ENCODE assay signal across 5 fruit fly cellular contexts in genomic region chr3L:8457866-8458766, dm6.
TF ChIP-seq lines count a peak whose summit lies in the region.

No protein-coding gene starts in this region.

- TF ChIP-seq CTCF in whole organism, embryonic (GFP tag; optimal IDR thresholded peaks at IDR 0.05; lab: Kevin White, UChicago): peak; percentile 73

TF ChIP-seq in whole organism, adult, 20 proteins besides CTCF, POLR2A, EP300 and RAD21 (continues in another document):
- no peak for TF ChIP-seq pad (GFP tag; optimal IDR thresholded peaks at IDR 0.05; lab: Kevin White, UChicago)
- TF ChIP-seq Clk (GFP tag; optimal IDR thresholded peaks at IDR 0.05; lab: Kevin White, UChicago): peak; percentile 14
- TF ChIP-seq CG33017 (tag; optimal IDR thresholded peaks at IDR 0.05; lab: Kevin White, UChicago): peak; percentile 80
- peak; percentile 75 for TF ChIP-seq CG5204 (GFP tag; optimal IDR thresholded peaks at IDR 0.05; lab: Kevin White, UChicago)
- TF ChIP-seq CG1620 (GFP tag; optimal IDR thresholded peaks at IDR 0.05; lab: Kevin White, UChicago): peak; percentile 39
- TF ChIP-seq toe (GFP tag; optimal IDR thresholded peaks at IDR 0.05; lab: Kevin White, UChicago): peak; percentile 47
- TF ChIP-seq bab1 (GFP tag; optimal IDR thresholded peaks at IDR 0.05; lab: Kevin White, UChicago): peak; percentile 87
- TF ChIP-seq CG14711 (tag; optimal IDR thresholded peaks at IDR 0.05; lab: Kevin White, UChicago): peak; percentile 75
- TF ChIP-seq CG7045 (GFP tag; optimal IDR thresholded peaks at IDR 0.05; lab: Kevin White, UChicago): peak; percentile 72
- TF ChIP-seq Hr96 (GFP tag; optimal IDR thresholded peaks at IDR 0.05; lab: Kevin White, UChicago): peak; percentile 61
- TF ChIP-seq ovo (GFP tag; optimal IDR thresholded peaks at IDR 0.05; lab: Kevin White, UChicago): no peak
- peak; percentile 82 for TF ChIP-seq CG7101 (tag; optimal IDR thresholded peaks at IDR 0.05; lab: Kevin White, UChicago)
- peak; percentile 59 for TF ChIP-seq CG12768 (GFP tag; optimal IDR thresholded peaks at IDR 0.05; lab: Kevin White, UChicago)
- TF ChIP-seq kay (GFP tag; lab: Kevin White, UChicago; ENCODE audit: borderline replicate concordance): no peak
- TF ChIP-seq cnc (optimal IDR thresholded peaks at IDR 0.05; lab: Kevin White, UChicago): peak in 1 of 2 experiments; percentile 33
- peak; percentile 68 for TF ChIP-seq CG11617 (GFP tag; optimal IDR thresholded peaks at IDR 0.05; lab: Kevin White, UChicago)
- TF ChIP-seq tj (GFP tag; optimal IDR thresholded peaks at IDR 0.05; lab: Kevin White, UChicago): peak; percentile 48
- TF ChIP-seq Crg-1 (GFP tag; optimal IDR thresholded peaks at IDR 0.05; lab: Kevin White, UChicago): no peak

TF ChIP-seq in whole organism, embryonic, 481 proteins besides CTCF, POLR2A, EP300 and RAD21 (continues in another document):
- peak; percentile 93 for TF ChIP-seq CG11456 (GFP tag; IDR thresholded peaks at IDR 0.05; lab: Robert Waterston, UW)
- peak; percentile 98 for TF ChIP-seq nau (GFP tag; optimal IDR thresholded peaks at IDR 0.05; lab: Kevin White, UChicago)
- peak; percentile 97 for TF ChIP-seq Dad (GFP tag; optimal IDR thresholded peaks at IDR 0.05; lab: Kevin White, UChicago)
- no peak for TF ChIP-seq knrl (GFP tag; IDR thresholded peaks at IDR 0.05; lab: Robert Waterston, UW; ENCODE audit: partially characterized antibody)
- peak; percentile 98 for TF ChIP-seq gce (GFP tag; IDR thresholded peaks at IDR 0.05; lab: Robert Waterston, UW)
- no peak for TF ChIP-seq Hr39 (optimal IDR thresholded peaks at IDR 0.05; lab: Kevin White, UChicago)
- TF ChIP-seq sqz (GFP tag; optimal IDR thresholded peaks at IDR 0.05; lab: Kevin White, UChicago): peak; percentile 96
- no peak for TF ChIP-seq pita (GFP tag; optimal IDR thresholded peaks at IDR 0.05; lab: Kevin White, UChicago)
- peak; percentile 24 for TF ChIP-seq Dp (GFP tag; optimal IDR thresholded peaks at IDR 0.05; lab: Kevin White, UChicago)
- peak; percentile 97 for TF ChIP-seq Rfx (GFP tag; IDR thresholded peaks at IDR 0.05; lab: Robert Waterston, UW)
- peak; percentile 93 for TF ChIP-seq Lim3 (GFP tag; IDR thresholded peaks at IDR 0.05; lab: Robert Waterston, UW)
- peak; percentile 95 for TF ChIP-seq wdn (GFP tag; IDR thresholded peaks at IDR 0.05; lab: Robert Waterston, UW)
- TF ChIP-seq Camta (GFP tag; optimal IDR thresholded peaks at IDR 0.05; lab: Kevin White, UChicago): peak; percentile 98
- peak; percentile 94; the same call in 1 of the 2 replicates for TF ChIP-seq Gsc (GFP tag; IDR thresholded peaks at IDR 0.05; lab: Robert Waterston, UW)
- no peak for TF ChIP-seq inv (GFP tag; IDR thresholded peaks at IDR 0.05; lab: Robert Waterston, UW; ENCODE audit: partially characterized antibody)
- peak; percentile 98 for TF ChIP-seq HmgZ (tag; optimal IDR thresholded peaks at IDR 0.05; lab: Kevin White, UChicago)
- peak; percentile 91 for TF ChIP-seq CG15514 (GFP tag; optimal IDR thresholded peaks at IDR 0.05; lab: Kevin White, UChicago)
- peak; percentile 98 for TF ChIP-seq CG32772 (GFP tag; IDR thresholded peaks at IDR 0.05; lab: Robert Waterston, UW)

TF ChIP-seq in whole organism, prepupa, 60 proteins besides CTCF, POLR2A, EP300 and RAD21 (continues in another document):
- peak; percentile 96 for TF ChIP-seq pdm3 (GFP tag; optimal IDR thresholded peaks at IDR 0.05; lab: Kevin White, UChicago)
- TF ChIP-seq Eip93F (GFP tag; optimal IDR thresholded peaks at IDR 0.05; lab: Kevin White, UChicago): peak; percentile 9
- peak; percentile 94 for TF ChIP-seq achi (GFP tag; optimal IDR thresholded peaks at IDR 0.05; lab: Kevin White, UChicago)
- TF ChIP-seq net (GFP tag; optimal IDR thresholded peaks at IDR 0.05; lab: Kevin White, UChicago): peak; percentile 94
- TF ChIP-seq topi (GFP tag; optimal IDR thresholded peaks at IDR 0.05; lab: Kevin White, UChicago): peak; percentile 89
- peak; percentile 91 for TF ChIP-seq fkh (GFP tag; optimal IDR thresholded peaks at IDR 0.05; lab: Kevin White, UChicago)
- peak; percentile 53 for TF ChIP-seq Hr38 (GFP tag; optimal IDR thresholded peaks at IDR 0.05; lab: Kevin White, UChicago)
- TF ChIP-seq CG6792 (GFP tag; optimal IDR thresholded peaks at IDR 0.05; lab: Kevin White, UChicago): peak; percentile 90
- peak; percentile 85 for TF ChIP-seq CG11902 (GFP tag; optimal IDR thresholded peaks at IDR 0.05; lab: Kevin White, UChicago)
- peak; percentile 93 for TF ChIP-seq CG6808 (GFP tag; optimal IDR thresholded peaks at IDR 0.05; lab: Kevin White, UChicago)
- TF ChIP-seq dac (GFP tag; optimal IDR thresholded peaks at IDR 0.05; lab: Kevin White, UChicago): peak; percentile 93
- peak; percentile 89 for TF ChIP-seq lz (GFP tag; optimal IDR thresholded peaks at IDR 0.05; lab: Kevin White, UChicago)
- TF ChIP-seq Eip75B (GFP tag; optimal IDR thresholded peaks at IDR 0.05; lab: Kevin White, UChicago): peak; percentile 95
- peak; percentile 89 to 94 for TF ChIP-seq ss (GFP tag; optimal IDR thresholded peaks at IDR 0.05; lab: Kevin White, UChicago)
- peak; percentile 75 for TF ChIP-seq Ets21C (GFP tag; optimal IDR thresholded peaks at IDR 0.05; lab: Kevin White, UChicago)
- peak; percentile 95 for TF ChIP-seq CG3032 (tag; optimal IDR thresholded peaks at IDR 0.05; lab: Kevin White, UChicago)
- TF ChIP-seq OdsH (GFP tag; optimal IDR thresholded peaks at IDR 0.05; lab: Kevin White, UChicago): peak; percentile 96
- TF ChIP-seq cyc (GFP tag; optimal IDR thresholded peaks at IDR 0.05; lab: Kevin White, UChicago): peak; percentile 90
- peak; percentile 89 for TF ChIP-seq dsx (GFP tag; optimal IDR thresholded peaks at IDR 0.05; lab: Kevin White, UChicago; ENCODE audit: poor library complexity, severe bottlenecking)

TF ChIP-seq in whole organism, pupa, 21 proteins besides CTCF, POLR2A, EP300 and RAD21:
- TF ChIP-seq CG9948 (tag; optimal IDR thresholded peaks at IDR 0.05; lab: Kevin White, UChicago) (peak; percentile 97), CG14655 (GFP tag; optimal IDR thresholded peaks at IDR 0.05; lab: Kevin White, UChicago) (peak; percentile 96), CG4496 (GFP tag; IDR thresholded peaks at IDR 0.05; lab: Robert Waterston, UW) (peak; percentile 96), CG15710 (tag; optimal IDR thresholded peaks at IDR 0.05; lab: Kevin White, UChicago) (peak; percentile 95), CG8301 (tag; optimal IDR thresholded peaks at IDR 0.05; lab: Kevin White, UChicago) (peak; percentile 97), Ets98B (GFP tag; IDR thresholded peaks at IDR 0.05; lab: Robert Waterston, UW) (peak; percentile 96), fd96Ca (GFP tag; IDR thresholded peaks at IDR 0.05; lab: Robert Waterston, UW) (peak; percentile 88), Snoo (tag; optimal IDR thresholded peaks at IDR 0.05; lab: Kevin White, UChicago) (peak; percentile 82), D1 (tag; optimal IDR thresholded peaks at IDR 0.05; lab: Kevin White, UChicago) (peak; percentile 92), CG34367 (tag; optimal IDR thresholded peaks at IDR 0.05; lab: Kevin White, UChicago) (peak; percentile 92), CG17806 (tag; optimal IDR thresholded peaks at IDR 0.05; lab: Kevin White, UChicago) (peak; percentile 96), Pif1B (GFP tag; optimal IDR thresholded peaks at IDR 0.05; lab: Kevin White, UChicago) (peak; percentile 92), gl (tag; optimal IDR thresholded peaks at IDR 0.05; lab: Kevin White, UChicago) (peak; percentile 90), rn (GFP tag; IDR thresholded peaks at IDR 0.05; lab: Robert Waterston, UW) (peak; percentile 87), EcR (GFP tag; optimal IDR thresholded peaks at IDR 0.05; lab: Kevin White, UChicago) (peak; percentile 37), CG32121 (GFP tag; IDR thresholded peaks at IDR 0.05; lab: Robert Waterston, UW) (peak; percentile 96), CG13204 (GFP tag; optimal IDR thresholded peaks at IDR 0.05; lab: Kevin White, UChicago) (peak; percentile 74), CG8159 (tag; optimal IDR thresholded peaks at IDR 0.05; lab: Kevin White, UChicago) (peak; percentile 97), CG10348 (GFP tag; IDR thresholded peaks at IDR 0.05; lab: Robert Waterston, UW) (peak; percentile 85), Pif1A (GFP tag; optimal IDR thresholded peaks at IDR 0.05; lab: Kevin White, UChicago) (peak; percentile 96), CG12605 (GFP tag; IDR thresholded peaks at IDR 0.05; lab: Robert Waterston, UW) (peak; percentile 96)
TF ChIP-seq in whole organism, pupa: peak in this region for 21.

TF ChIP-seq in whole organism, wandering third instar larva, 38 proteins besides CTCF, POLR2A, EP300 and RAD21 (continues in another document):
- no peak for TF ChIP-seq Dfd (GFP tag; optimal IDR thresholded peaks at IDR 0.05; lab: Kevin White, UChicago)
- TF ChIP-seq foxo (GFP tag; optimal IDR thresholded peaks at IDR 0.05; lab: Kevin White, UChicago): peak in 1 of 2 experiments; percentile 85
- TF ChIP-seq Hr78 (GFP tag; optimal IDR thresholded peaks at IDR 0.05; lab: Kevin White, UChicago): no peak
- TF ChIP-seq fru (GFP tag; optimal IDR thresholded peaks at IDR 0.05; lab: Kevin White, UChicago): peak; percentile 88
- TF ChIP-seq GATAd (GFP tag; optimal IDR thresholded peaks at IDR 0.05; lab: Kevin White, UChicago): no peak
- no peak for TF ChIP-seq Mio (GFP tag; optimal IDR thresholded peaks at IDR 0.05; lab: Kevin White, UChicago)
- TF ChIP-seq Vsx2 (GFP tag; optimal IDR thresholded peaks at IDR 0.05; lab: Kevin White, UChicago; ENCODE audit: partially characterized antibody): no peak
- TF ChIP-seq dl (GFP tag; optimal IDR thresholded peaks at IDR 0.05; lab: Kevin White, UChicago; ENCODE audit: insufficient read depth in 1 of 2, partially characterized antibody in 2 of 2): no peak
- peak; percentile 86 for TF ChIP-seq rgr (GFP tag; optimal IDR thresholded peaks at IDR 0.05; lab: Kevin White, UChicago)
- TF ChIP-seq ey (GFP tag; optimal IDR thresholded peaks at IDR 0.05; lab: Kevin White, UChicago): peak; percentile 83
- peak; percentile 79 for TF ChIP-seq Hnf4 (GFP tag; optimal IDR thresholded peaks at IDR 0.05; lab: Kevin White, UChicago)
- peak; percentile 89 for TF ChIP-seq h (GFP tag; optimal IDR thresholded peaks at IDR 0.05; lab: Kevin White, UChicago)
- TF ChIP-seq Hr83 (GFP tag; optimal IDR thresholded peaks at IDR 0.05; lab: Kevin White, UChicago; ENCODE audit: poor library complexity, severe bottlenecking): no peak
- TF ChIP-seq tai (GFP tag; optimal IDR thresholded peaks at IDR 0.05; lab: Kevin White, UChicago): no peak
- TF ChIP-seq Dif (GFP tag; optimal IDR thresholded peaks at IDR 0.05; lab: Kevin White, UChicago; ENCODE audit: partially characterized antibody): no peak
- TF ChIP-seq HLH106 (tag; optimal IDR thresholded peaks at IDR 0.05; lab: Kevin White, UChicago): peak; percentile 81
- TF ChIP-seq CrebA (GFP tag; optimal IDR thresholded peaks at IDR 0.05; lab: Kevin White, UChicago; ENCODE audit: borderline replicate concordance): no peak
- TF ChIP-seq jim (GFP tag; optimal IDR thresholded peaks at IDR 0.05; lab: Kevin White, UChicago): no peak
- TF ChIP-seq sv (GFP tag; optimal IDR thresholded peaks at IDR 0.05; lab: Kevin White, UChicago): peak; percentile 97
- no peak for TF ChIP-seq dsf (GFP tag; optimal IDR thresholded peaks at IDR 0.05; lab: Kevin White, UChicago; ENCODE audit: borderline replicate concordance)
- peak; percentile 45 for TF ChIP-seq Jra (GFP tag; optimal IDR thresholded peaks at IDR 0.05; lab: Kevin White, UChicago)
- TF ChIP-seq Abd-B (GFP tag; optimal IDR thresholded peaks at IDR 0.05; lab: Kevin White, UChicago): no peak
